Worm (Caenorhabditis elegans): ENCODE measurements around the gene plk-1.
A peak's percentile ranks its signal among the peaks of the same experiment; 100 is the strongest.

ce11 chrIII:8132496-8132895, 31.3 kb downstream of the plk-1 start:
- no peak for TF ChIP-seq ama-1 (optimal IDR thresholded peaks at IDR 0.05)
- TF ChIP-seq ets-7 (tag; optimal IDR thresholded peaks at IDR 0.05) = no peak
- peak; percentile 51 for TF ChIP-seq hmg-4 (GFP tag; optimal IDR thresholded peaks at IDR 0.05)
- no peak for TF ChIP-seq ceh-13 (GFP tag; optimal IDR thresholded peaks at IDR 0.05)
- TF ChIP-seq flt-1 (GFP tag; IDR thresholded peaks at IDR 0.05) = no peak
- TF ChIP-seq tbx-37 (GFP tag; conservative IDR thresholded peaks at IDR 0.05) = no peak
- TF ChIP-seq tra-4 (tag; optimal IDR thresholded peaks at IDR 0.05) = no peak
- TF ChIP-seq sea-1 (GFP tag; conservative IDR thresholded peaks at IDR 0.05) = no peak
- TF ChIP-seq scrt-1 (GFP tag; IDR thresholded peaks at IDR 0.05) = no peak
- TF ChIP-seq B0310.2 (tag; optimal IDR thresholded peaks at IDR 0.05) = no peak
- no peak for TF ChIP-seq F13C5.2 (tag; optimal IDR thresholded peaks at IDR 0.05)
- no peak for TF ChIP-seq tbx-11 (GFP tag; IDR thresholded peaks at IDR 0.05)
